Fruit fly (Drosophila melanogaster) whole organism, embryonic: ENCODE data around the gene CG46310.

ENCODE experiments used
- ATbp ChIP-seq: fragments of 200-800 bp; sonication (Bioruptor generic); optimal IDR thresholded peaks from 2 replicates; lab custom pipeline; 2017; ENCODE audit warnings: missing biosample characterization, mild to moderate bottlenecking, missing genetic modification characterization, missing genetic modification reagents
- Awh ChIP-seq: fragments of 200-800 bp; sonication (Bioruptor generic); IDR thresholded peaks from 2 replicates; pipeline ENCODE4, ENCODE4 v1.3.6; 2022; ENCODE audit warnings: missing biosample characterization, missing genetic modification characterization
- Bdp1 ChIP-seq: fragments of 200-800 bp; sonication (Bioruptor generic); optimal IDR thresholded peaks from 3 replicates; lab custom pipeline; 2016; ENCODE audit warnings: missing biosample characterization, missing genetic modification characterization
- CG11456 ChIP-seq: fragments of 200-800 bp; sonication (Bioruptor generic); IDR thresholded peaks from 3 replicates; pipeline ENCODE4 v1.3.6; 2022; ENCODE audit warnings: missing biosample characterization, missing genetic modification characterization
- CG11560 ChIP-seq: fragments of 200-800 bp; sonication (Bioruptor generic); IDR thresholded peaks from 3 replicates; pipeline ENCODE4 v1.3.6; 2022; ENCODE audit warnings: missing biosample characterization, missing genetic modification characterization
- CG12155 ChIP-seq: fragments of 200-800 bp; sonication (Bioruptor generic); optimal IDR thresholded peaks from 3 replicates; lab custom pipeline; 2016; ENCODE audit warnings: missing biosample characterization, missing genetic modification characterization
- CG12299 ChIP-seq: fragments of 200-800 bp; sonication (Bioruptor generic); optimal IDR thresholded peaks from 2 replicates; lab custom pipeline; 2018; ENCODE audit warnings: missing biosample characterization, mild to moderate bottlenecking, missing genetic modification characterization
- CG1233 ChIP-seq: fragments of 200-800 bp; sonication (Bioruptor generic); optimal IDR thresholded peaks from 4 replicates; lab custom pipeline; 2018; ENCODE audit warnings: missing biosample characterization, mild to moderate bottlenecking, missing genetic modification characterization
- CG12942 ChIP-seq: fragments of 200-800 bp; sonication (Bioruptor generic); optimal IDR thresholded peaks from 3 replicates; lab custom pipeline; 2016; ENCODE audit warnings: missing biosample characterization, missing genetic modification characterization
- CG13775 ChIP-seq: fragments of 200-800 bp; sonication (Bioruptor generic); optimal IDR thresholded peaks from 3 replicates; lab custom pipeline; 2017; ENCODE audit warnings: missing biosample characterization, mild to moderate bottlenecking, missing genetic modification characterization
- CG16813 ChIP-seq: fragments of 200-800 bp; sonication (Bioruptor generic); IDR thresholded peaks from 3 replicates; pipeline ENCODE4 v1.3.6; 2022; ENCODE audit warnings: missing biosample characterization, missing genetic modification characterization; ENCODE audit not compliant: partially characterized antibody
- CG17328 ChIP-seq: fragments of 200-800 bp; sonication (Bioruptor generic); IDR thresholded peaks from 2 replicates; pipeline ENCODE4 v1.3.6; 2022; ENCODE audit warnings: missing biosample characterization, missing genetic modification characterization
- CG17829 ChIP-seq: fragments of 200-800 bp; optimal IDR thresholded peaks from 2 replicates; lab custom pipeline; 2019; ENCODE audit warnings: missing biosample characterization, mild to moderate bottlenecking, missing genetic modification characterization, moderate library complexity
- CG2116 ChIP-seq: fragments of 200-800 bp; sonication (Bioruptor generic); optimal IDR thresholded peaks from 3 replicates; lab custom pipeline; 2018; ENCODE audit warnings: missing biosample characterization, mild to moderate bottlenecking, missing genetic modification characterization
- CG2678 ChIP-seq: fragments of 200-800 bp; sonication (Bioruptor generic); optimal IDR thresholded peaks from 3 replicates; lab custom pipeline; 2019; ENCODE audit warnings: missing biosample characterization, mild to moderate bottlenecking, missing genetic modification characterization, moderate library complexity
- CG30431 ChIP-seq: fragments of 200-800 bp; sonication (Bioruptor generic); optimal IDR thresholded peaks from 2 replicates; lab custom pipeline; 2017; ENCODE audit warnings: missing biosample characterization, missing genetic modification characterization
- CG3407 ChIP-seq: fragments of 200-800 bp; sonication (Bioruptor generic); optimal IDR thresholded peaks from 2 replicates; lab custom pipeline; 2018; ENCODE audit warnings: missing biosample characterization, mild to moderate bottlenecking, missing genetic modification characterization
- CG3838 ChIP-seq: fragments of 200-800 bp; sonication (Bioruptor generic); optimal IDR thresholded peaks from 3 replicates; lab custom pipeline; 2016; ENCODE audit warnings: missing biosample characterization, missing genetic modification characterization
- CG42726 ChIP-seq: fragments of 200-800 bp; sonication (Bioruptor generic); IDR thresholded peaks from 2 replicates; pipeline ENCODE4 v1.3.6; 2022; ENCODE audit warnings: missing biosample characterization, missing genetic modification characterization; ENCODE audit not compliant: partially characterized antibody
- CG43689 ChIP-seq: fragments of 200-800 bp; sonication (Bioruptor generic); IDR thresholded peaks from 2 replicates; pipeline ENCODE4 v1.3.6; 2022; ENCODE audit warnings: missing biosample characterization, missing genetic modification characterization
- CG4404 ChIP-seq: fragments of 200-800 bp; sonication (Bioruptor generic); IDR thresholded peaks from 2 replicates; pipeline ENCODE4 v1.3.6; 2022; ENCODE audit warnings: missing biosample characterization, missing genetic modification characterization
- CG4730 ChIP-seq: fragments of 200-800 bp; sonication (Bioruptor generic); IDR thresholded peaks from 2 replicates; pipeline ENCODE4 v1.3.6; 2022; ENCODE audit warnings: missing biosample characterization, missing genetic modification characterization
- CG7556 ChIP-seq: fragments of 200-800 bp; sonication (Bioruptor generic); optimal IDR thresholded peaks from 2 replicates; lab custom pipeline; 2017; ENCODE audit warnings: missing biosample characterization, mild to moderate bottlenecking, missing genetic modification characterization
- CG7928 ChIP-seq: fragments of 200-800 bp; sonication (Bioruptor generic); optimal IDR thresholded peaks from 2 replicates; lab custom pipeline; 2017; ENCODE audit warnings: missing biosample characterization, mild to moderate bottlenecking, missing genetic modification characterization
- CG8359 ChIP-seq: fragments of 200-800 bp; sonication (Bioruptor generic); optimal IDR thresholded peaks from 2 replicates; lab custom pipeline; 2017; ENCODE audit warnings: missing biosample characterization, mild to moderate bottlenecking, missing genetic modification characterization, borderline replicate concordance
- CHES-1-like ChIP-seq: fragments of 200-800 bp; sonication (Bioruptor generic); optimal IDR thresholded peaks from 2 replicates; lab custom pipeline; 2016; ENCODE audit warnings: missing biosample characterization, missing genetic modification characterization
- CTCF ChIP-seq: fragments of 200-800 bp; sonication (Bioruptor generic); optimal IDR thresholded peaks from 2 replicates; lab custom pipeline; 2017; ENCODE audit warnings: missing biosample characterization, mild to moderate bottlenecking, missing genetic modification characterization, moderate library complexity
- CrebB ChIP-seq: fragments of 200-800 bp; sonication (Bioruptor generic); optimal IDR thresholded peaks from 3 replicates; lab custom pipeline; 2018; ENCODE audit warnings: missing biosample characterization, mild to moderate bottlenecking, missing genetic modification characterization
- E2f1 ChIP-seq: fragments of 200-800 bp; sonication (Bioruptor generic); IDR thresholded peaks from 2 replicates; pipeline ENCODE4 v1.3.6; 2022; ENCODE audit warnings: missing biosample characterization, missing genetic modification characterization
- HLH4C ChIP-seq: fragments of 200-800 bp; sonication (Bioruptor generic); IDR thresholded peaks from 3 replicates; pipeline ENCODE4 v1.3.6; 2022; ENCODE audit warnings: missing biosample characterization, missing genetic modification characterization; ENCODE audit not compliant: partially characterized antibody
- Optix ChIP-seq: fragments of 200-800 bp; sonication (Bioruptor generic); IDR thresholded peaks from 3 replicates; pipeline ENCODE4 v1.3.6; 2022; ENCODE audit warnings: missing biosample characterization, missing genetic modification characterization
- TFAM ChIP-seq: fragments of 200-800 bp; sonication (Bioruptor generic); optimal IDR thresholded peaks from 2 replicates; lab custom pipeline; 2017; ENCODE audit warnings: missing biosample characterization, missing genetic modification characterization, inconsistent platforms
- Tbp ChIP-seq: fragments of >200 bp; optimal IDR thresholded peaks from 2 replicates; lab custom pipeline; 2018; ENCODE audit warnings: missing biosample characterization, missing genetic modification characterization
- Xrp1 ChIP-seq: fragments of 200-800 bp; sonication (Bioruptor generic); IDR thresholded peaks from 2 replicates; pipeline ENCODE4 v1.3.6; 2022; ENCODE audit warnings: missing biosample characterization, missing genetic modification characterization
- ab ChIP-seq: fragments of 200-800 bp; sonication (Bioruptor generic); optimal IDR thresholded peaks from 2 replicates; lab custom pipeline; 2016; ENCODE audit warnings: missing biosample characterization, missing genetic modification characterization
- ato ChIP-seq: fragments of 200-800 bp; sonication (Bioruptor generic); IDR thresholded peaks from 2 replicates; pipeline ENCODE4 v1.3.6; 2022; ENCODE audit warnings: missing biosample characterization, missing genetic modification characterization; ENCODE audit not compliant: partially characterized antibody
- bowl ChIP-seq: fragments of 200-800 bp; sonication (Bioruptor generic); IDR thresholded peaks from 2 replicates; pipeline ENCODE4 v1.3.6; 2022; ENCODE audit warnings: missing biosample characterization, missing genetic modification characterization
- dan ChIP-seq: fragments of 200-800 bp; sonication (Bioruptor generic); IDR thresholded peaks from 2 replicates; pipeline ENCODE4 v1.3.6; 2022; ENCODE audit warnings: missing biosample characterization, missing genetic modification characterization
- disco-r ChIP-seq: fragments of 200-800 bp; sonication (Bioruptor generic); optimal IDR thresholded peaks from 2 replicates; lab custom pipeline; 2016; ENCODE audit warnings: missing biosample characterization, missing genetic modification characterization
- fd3F ChIP-seq: fragments of 200-800 bp; sonication (Bioruptor generic); optimal IDR thresholded peaks from 2 replicates; lab custom pipeline; 2018; ENCODE audit warnings: missing biosample characterization, mild to moderate bottlenecking, missing genetic modification characterization, moderate library complexity
- gsb ChIP-seq: fragments of 200-800 bp; sonication (Bioruptor generic); IDR thresholded peaks from 2 replicates; pipeline ENCODE4 v1.3.6; 2022; ENCODE audit warnings: missing biosample characterization, missing genetic modification characterization
- ham ChIP-seq: fragments of 200-800 bp; sonication (Bioruptor generic); IDR thresholded peaks from 2 replicates; pipeline ENCODE4 v1.3.6; 2022; ENCODE audit warnings: missing biosample characterization, missing genetic modification characterization
- jumu ChIP-seq: fragments of 200-800 bp; sonication (Bioruptor generic); optimal IDR thresholded peaks from 3 replicates; lab custom pipeline; 2016; ENCODE audit warnings: missing biosample characterization, missing genetic modification characterization
- kni ChIP-seq: fragments of 200-800 bp; sonication (Bioruptor generic); optimal IDR thresholded peaks from 3 replicates; lab custom pipeline; 2017; ENCODE audit warnings: mild to moderate bottlenecking, missing biosample characterization, missing genetic modification reagents, missing genetic modification characterization
- lilli ChIP-seq: fragments of 200-800 bp; sonication (Bioruptor generic); optimal IDR thresholded peaks from 3 replicates; lab custom pipeline; 2016; ENCODE audit warnings: missing biosample characterization, missing genetic modification characterization
- nau ChIP-seq: fragments of 200-800 bp; sonication (Bioruptor generic); optimal IDR thresholded peaks from 3 replicates; lab custom pipeline; 2017; ENCODE audit warnings: missing biosample characterization, mild to moderate bottlenecking, missing genetic modification characterization, missing genetic modification reagents
- pnt ChIP-seq: fragments of 200-800 bp; sonication (Bioruptor generic); optimal IDR thresholded peaks from 3 replicates; lab custom pipeline; 2016; ENCODE audit warnings: missing biosample characterization, missing genetic modification characterization
- pzg ChIP-seq: fragments of 200-800 bp; sonication (Bioruptor generic); optimal IDR thresholded peaks from 3 replicates; lab custom pipeline; 2018; ENCODE audit warnings: missing biosample characterization, mild to moderate bottlenecking, missing genetic modification characterization, moderate library complexity
- sens ChIP-seq: fragments of 200-800 bp; sonication (Bioruptor generic); peaks from one replicate; lab custom pipeline; 2016; ENCODE audit warnings: missing biosample characterization, missing genetic modification characterization
- ssp ChIP-seq: fragments of 200-800 bp; sonication (Bioruptor generic); IDR thresholded peaks from 2 replicates; pipeline ENCODE4 v1.3.6; 2022; ENCODE audit warnings: missing biosample characterization, missing genetic modification characterization
- tap ChIP-seq: fragments of 200-800 bp; optimal IDR thresholded peaks from 3 replicates; lab custom pipeline; 2019; ENCODE audit warnings: missing biosample characterization, mild to moderate bottlenecking, missing genetic modification characterization, moderate library complexity
- zen ChIP-seq: fragments of 200-800 bp; sonication (Bioruptor generic); optimal IDR thresholded peaks from 3 replicates; lab custom pipeline; 2018; ENCODE audit warnings: missing biosample characterization, mild to moderate bottlenecking, missing genetic modification characterization, moderate library complexity

CG46310 gene

DNA sequence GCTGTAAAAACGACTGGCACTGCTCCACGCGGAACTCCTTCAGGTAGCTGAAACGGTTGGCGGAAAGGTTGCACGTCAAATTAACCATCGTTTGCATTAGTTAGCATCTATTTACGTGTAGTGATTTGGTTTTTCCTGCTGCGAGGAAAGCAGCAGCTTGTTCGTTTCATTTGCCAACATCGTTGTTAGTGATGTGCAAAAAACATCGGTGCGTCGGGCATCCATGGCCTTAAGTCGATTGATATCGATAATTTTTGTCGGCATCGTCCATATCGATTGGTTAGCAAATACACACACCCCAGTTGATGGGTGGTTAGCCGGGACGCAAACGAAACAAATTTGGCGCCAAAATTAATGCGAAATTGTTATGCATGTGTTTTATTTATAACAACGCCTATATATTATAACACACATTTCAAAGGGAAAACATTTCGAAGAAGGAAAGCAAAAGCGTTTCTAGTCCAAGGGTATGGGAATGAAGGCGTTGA is 16.0 kb upstream of the CG46310 start, which contains the start of gene unk (continued):
- peak; percentile 97 for TF ChIP-seq CG42726 (GFP tag; lab: Robert Waterston, UW)
- TF ChIP-seq E2f1, result peak; percentile 75
- TF ChIP-seq kni (GFP tag; lab: Kevin White, UChicago), result no peak
- TF ChIP-seq bowl, result no peak
- no peak for TF ChIP-seq CG17328
- peak; percentile 5 for TF ChIP-seq CrebB (tag; lab: Kevin White, UChicago)
- TF ChIP-seq CG12299, result no peak
- TF ChIP-seq fd3F (GFP tag; lab: Kevin White, UChicago), result no peak
- no peak for TF ChIP-seq nau (GFP tag; lab: Kevin White, UChicago)
- TF ChIP-seq CG3407 (GFP tag; lab: Kevin White, UChicago), result no peak
- no peak for TF ChIP-seq Bdp1
- TF ChIP-seq lilli (GFP tag; lab: Kevin White, UChicago), result peak; percentile 17
- TF ChIP-seq CG3838, result no peak
- TF ChIP-seq CG11560 (tag; lab: Robert Waterston, UW), result peak; percentile 87; the same call in 2 of the 3 replicates
- TF ChIP-seq CG11456 (GFP tag; lab: Robert Waterston, UW), result no peak; the same call in 1 of the 3 replicates
- no peak for TF ChIP-seq Tbp
- no peak for TF ChIP-seq CG8359 (GFP tag; lab: Kevin White, UChicago)
- TF ChIP-seq CG17829, result peak; percentile 71
- TF ChIP-seq CG4404 (GFP tag; lab: Robert Waterston, UW), result no peak
- no peak for TF ChIP-seq ATbp (GFP tag; lab: Kevin White, UChicago)
- TF ChIP-seq dan (GFP tag; lab: Robert Waterston, UW), result no peak
- peak; percentile 97 for TF ChIP-seq CG16813 (GFP tag; lab: Robert Waterston, UW)
- TF ChIP-seq CG4730, result no peak
- TF ChIP-seq disco-r (GFP tag; lab: Kevin White, UChicago), result no peak
- TF ChIP-seq gsb (GFP tag; lab: Robert Waterston, UW), result 0 out of 2 replicates have a peak, but pooled peaks have one; percentile 17
- no peak for TF ChIP-seq CG7556
- TF ChIP-seq CTCF, result peak; percentile 79
- no peak for TF ChIP-seq tap (tag; lab: Kevin White, UChicago)
- no peak for TF ChIP-seq CG1233
- no peak for TF ChIP-seq jumu
- TF ChIP-seq ham, result no peak
- peak; percentile 80 for TF ChIP-seq sens (GFP tag; lab: Kevin White, UChicago)
- TF ChIP-seq CG2678, result no peak
- no peak for TF ChIP-seq Awh (GFP tag; lab: Robert Waterston, UW)
- 0 out of 2 replicates have a peak, but pooled peaks have one; percentile 16 for TF ChIP-seq Xrp1 (GFP tag; lab: Robert Waterston, UW)
- peak; percentile 98 for TF ChIP-seq ato (GFP tag; lab: Robert Waterston, UW)
- no peak for TF ChIP-seq CG12942 (GFP tag; lab: Kevin White, UChicago)
- no peak for TF ChIP-seq CG13775 (GFP tag; lab: Kevin White, UChicago)
- peak; percentile 92 for TF ChIP-seq pzg (GFP tag; lab: Kevin White, UChicago)
- TF ChIP-seq ssp (GFP tag; lab: Robert Waterston, UW), result 0 out of 2 replicates have a peak, but pooled peaks have one; percentile 16
- no peak for TF ChIP-seq CG30431 (GFP tag; lab: Kevin White, UChicago)
- TF ChIP-seq ab (GFP tag; lab: Kevin White, UChicago), result no peak
- peak; percentile 94 for TF ChIP-seq HLH4C (GFP tag; lab: Robert Waterston, UW)
- peak; percentile 48 for TF ChIP-seq CHES-1-like (GFP tag; lab: Kevin White, UChicago)
- TF ChIP-seq CG12155 (GFP tag; lab: Kevin White, UChicago), result peak; percentile 33
- TF ChIP-seq CG2116 (GFP tag; lab: Kevin White, UChicago), result peak; percentile 84
- TF ChIP-seq pnt, result no peak
- TF ChIP-seq CG43689 (GFP tag; lab: Robert Waterston, UW), result no peak
- no peak for TF ChIP-seq Optix
- TF ChIP-seq zen (tag; lab: Kevin White, UChicago), result peak; percentile 20
- TF ChIP-seq CG7928 (GFP tag; lab: Kevin White, UChicago), result no peak
- TF ChIP-seq TFAM (GFP tag; lab: Kevin White, UChicago), result no peak
